Worm (Caenorhabditis elegans) whole organism, late embryonic: ENCODE data around the gene srv-15.

ENCODE experiments used
- dmd-4 ChIP-seq: sonication (generic microtip); optimal IDR thresholded peaks from 2 replicates; lab custom pipeline; 2016; ENCODE audit warnings: borderline replicate concordance, missing genetic modification characterization, missing compliant biosample characterization
- nhr-11 ChIP-seq: fragments of 150-350 bp; optimal IDR thresholded peaks from 2 replicates; lab custom pipeline; 2014; ENCODE audit warnings: missing biosample characterization, missing genetic modification characterization
- pha-2 ChIP-seq: sonication (generic microtip); optimal IDR thresholded peaks from 2 replicates; lab custom pipeline; 2017; ENCODE audit warnings: mild to moderate bottlenecking, missing genetic modification characterization, missing compliant biosample characterization
- rnt-1 ChIP-seq: sonication (generic microtip); optimal IDR thresholded peaks from 2 replicates; lab custom pipeline; 2016; ENCODE audit warnings: missing genetic modification characterization, missing compliant biosample characterization
- zip-5 ChIP-seq: sonication (generic microtip); optimal IDR thresholded peaks from 2 replicates; lab custom pipeline; 2016; ENCODE audit warnings: missing genetic modification characterization, missing compliant biosample characterization

DNA sequence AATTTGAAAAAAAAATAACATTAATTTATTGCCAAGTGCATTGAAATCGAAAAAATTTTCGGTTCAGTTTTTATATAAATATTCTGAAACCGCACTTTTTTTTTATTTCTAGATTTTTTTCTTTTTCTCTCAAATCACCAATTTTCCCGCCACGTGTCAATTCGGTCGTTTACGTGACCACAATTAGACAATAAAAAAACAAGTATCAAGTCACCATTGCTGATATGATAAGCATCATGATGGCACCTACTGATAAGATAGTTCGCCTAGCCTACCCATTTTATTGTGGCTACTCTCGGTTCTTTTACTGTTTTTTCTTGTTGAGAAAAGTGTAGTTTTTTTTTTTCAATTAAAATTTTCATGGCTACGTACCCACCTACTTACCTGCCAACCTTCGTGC, 23.4 kb downstream of the srv-15 start:
- TF ChIP-seq dmd-4 (no peak), nhr-11 (tag; lab: Kevin White, UChicago) (no peak), pha-2 (tag; lab: Kevin White, UChicago) (no peak), zip-5 (tag; lab: Kevin White, UChicago) (no peak), rnt-1 (tag; lab: Kevin White, UChicago) (no peak)
